Fruit fly (Drosophila melanogaster): Measurements from ENCODE around the gene TbCMF46.

TbCMF46 gene

DNA sequence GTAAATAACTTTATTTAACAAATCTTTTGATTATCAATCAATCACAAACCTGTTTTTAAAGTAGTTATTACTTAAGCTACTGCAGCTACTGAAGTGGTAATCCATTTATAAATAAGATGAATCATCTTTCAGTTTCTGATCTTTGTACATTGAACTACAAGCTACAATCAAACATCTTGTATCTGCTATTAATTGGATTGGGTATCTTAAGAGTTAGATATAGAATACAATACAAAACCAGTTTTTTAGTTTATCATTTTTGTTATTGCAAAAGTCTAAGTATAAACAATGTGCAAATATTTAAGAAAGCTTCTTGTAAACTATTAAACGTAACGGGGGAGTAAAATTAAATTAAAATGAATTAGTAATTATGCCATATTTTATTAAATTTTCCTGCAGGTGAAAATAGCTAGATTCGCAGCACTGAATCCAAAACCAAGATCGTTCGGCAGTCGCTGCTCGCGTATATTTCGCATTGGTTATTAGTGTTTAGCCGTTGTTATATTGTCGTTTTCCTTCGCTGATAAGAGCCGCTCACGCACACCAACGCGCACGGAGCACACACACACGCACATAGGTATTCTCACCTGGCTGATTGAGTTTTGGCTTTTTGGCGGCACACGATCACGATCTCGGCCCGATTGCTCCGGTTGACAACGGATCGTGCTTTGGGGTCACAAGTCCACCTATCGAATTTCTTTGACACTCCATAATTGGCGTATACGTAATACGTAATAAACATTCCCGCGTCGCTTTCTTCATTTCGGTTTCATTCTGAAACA, 23.3 kb upstream of the TbCMF46 start:
- TF ChIP-seq Myc (optimal IDR thresholded peaks at IDR 0.05) = no peak
- no peak for TF ChIP-seq ttk (optimal IDR thresholded peaks at IDR 0.05)
- no peak for TF ChIP-seq h (optimal IDR thresholded peaks at IDR 0.05)
- TF ChIP-seq Sin3A (optimal IDR thresholded peaks at IDR 0.05) = no peak
- TF ChIP-seq insv (optimal IDR thresholded peaks at IDR 0.05) = no peak
- TF ChIP-seq psq (optimal IDR thresholded peaks at IDR 0.05) = no peak

dm6 chr2L:9947265-9947664, 22.6 kb upstream of the TbCMF46 start, which contains the start of gene CG5853:
CG5853 (minus strand) TSS chr2L:9947648.
- TF ChIP-seq insv (optimal IDR thresholded peaks at IDR 0.05) = no peak
- no peak for TF ChIP-seq psq (optimal IDR thresholded peaks at IDR 0.05)
- TF ChIP-seq Sin3A (optimal IDR thresholded peaks at IDR 0.05) = no peak
- TF ChIP-seq ttk (optimal IDR thresholded peaks at IDR 0.05) = no peak
- no peak for TF ChIP-seq h (optimal IDR thresholded peaks at IDR 0.05)
- no peak for TF ChIP-seq Myc (optimal IDR thresholded peaks at IDR 0.05)

- TF ChIP-seq insv (optimal IDR thresholded peaks at IDR 0.05) = no peak
- TF ChIP-seq h (optimal IDR thresholded peaks at IDR 0.05) = no peak
- TF ChIP-seq psq (optimal IDR thresholded peaks at IDR 0.05) = no peak
- TF ChIP-seq ttk (optimal IDR thresholded peaks at IDR 0.05) = no peak
- TF ChIP-seq Sin3A (optimal IDR thresholded peaks at IDR 0.05) = no peak
- TF ChIP-seq Myc (optimal IDR thresholded peaks at IDR 0.05) = no peak
Observed at dm6 chr2L:9946051-9946450, 21.4 kb upstream of the TbCMF46 start.

DNA sequence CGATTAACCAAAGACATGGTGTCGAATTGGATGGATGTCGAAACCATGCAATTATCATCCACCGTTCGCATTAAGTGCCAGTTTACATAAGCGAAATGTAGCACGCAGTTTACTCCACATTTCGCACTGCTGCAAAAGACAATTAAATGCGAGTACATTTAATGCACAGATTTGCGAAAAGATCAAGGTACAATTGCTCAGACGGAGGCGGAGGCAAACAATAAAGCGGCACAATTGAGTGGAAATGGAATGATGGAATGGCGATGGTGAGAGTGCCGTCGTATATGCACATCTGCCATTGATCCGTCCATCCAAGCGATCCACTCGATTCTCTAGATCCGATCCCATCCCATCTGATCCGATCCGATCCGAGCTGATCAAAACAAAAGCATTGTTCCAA, 20.4 kb upstream of the TbCMF46 start:
- no peak for TF ChIP-seq h (optimal IDR thresholded peaks at IDR 0.05)
- TF ChIP-seq Sin3A (optimal IDR thresholded peaks at IDR 0.05) = no peak
- TF ChIP-seq insv (optimal IDR thresholded peaks at IDR 0.05) = no peak
- no peak for TF ChIP-seq ttk (optimal IDR thresholded peaks at IDR 0.05)
- no peak for TF ChIP-seq Myc (optimal IDR thresholded peaks at IDR 0.05)
- no peak for TF ChIP-seq psq (optimal IDR thresholded peaks at IDR 0.05)

- TF ChIP-seq Myc (optimal IDR thresholded peaks at IDR 0.05) (no peak), psq (optimal IDR thresholded peaks at IDR 0.05) (no peak)
Observed at dm6 chr2L:9943521-9943920, 18.9 kb upstream of the TbCMF46 start.

- TF ChIP-seq Sin3A (optimal IDR thresholded peaks at IDR 0.05) (no peak), ttk (optimal IDR thresholded peaks at IDR 0.05) (no peak), insv (optimal IDR thresholded peaks at IDR 0.05) (no peak), h (optimal IDR thresholded peaks at IDR 0.05) (no peak), Myc (optimal IDR thresholded peaks at IDR 0.05) (no peak), psq (optimal IDR thresholded peaks at IDR 0.05) (no peak)
Observed at dm6 chr2L:9938631-9939256, 14.1 kb upstream of the TbCMF46 start, which contains the start of the genes Datp and CG4619. Datp (minus strand) TSS chr2L:9938790. CG4619 (plus strand) TSS chr2L:9938863.

DNA sequence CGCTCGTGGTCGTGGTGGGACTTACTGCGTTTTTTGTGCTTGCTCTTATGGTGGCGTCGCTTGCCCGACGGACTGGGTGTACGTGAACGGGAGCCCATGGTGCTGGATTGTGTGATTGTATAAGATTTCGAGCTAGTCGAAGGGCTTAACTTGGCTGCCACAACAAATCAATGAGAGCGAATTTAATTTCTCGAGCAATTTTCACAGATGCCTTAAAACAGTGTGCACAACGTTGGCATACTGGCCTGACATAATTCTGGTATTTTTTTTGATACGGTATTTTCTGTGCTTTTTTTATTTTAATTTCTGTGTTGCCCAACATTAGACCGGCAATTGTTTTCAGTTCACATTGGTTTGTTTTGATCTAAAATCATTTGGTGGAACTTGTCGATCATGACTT, 13.2 kb upstream of the TbCMF46 start, which contains the start of gene Arglu1:
TSS of gene Arglu1 (minus strand) at position 227 of the 400 bp plus-strand sequence.
- TF ChIP-seq psq (optimal IDR thresholded peaks at IDR 0.05) (no peak), ttk (optimal IDR thresholded peaks at IDR 0.05) (no peak), insv (optimal IDR thresholded peaks at IDR 0.05) (no peak), h (optimal IDR thresholded peaks at IDR 0.05) (no peak), Sin3A (optimal IDR thresholded peaks at IDR 0.05) (no peak), Myc (optimal IDR thresholded peaks at IDR 0.05) (no peak)

- no peak for TF ChIP-seq ttk (optimal IDR thresholded peaks at IDR 0.05)
- TF ChIP-seq Sin3A (optimal IDR thresholded peaks at IDR 0.05) = no peak
- no peak for TF ChIP-seq psq (optimal IDR thresholded peaks at IDR 0.05)
- TF ChIP-seq insv (optimal IDR thresholded peaks at IDR 0.05) = no peak
- no peak for TF ChIP-seq Myc (optimal IDR thresholded peaks at IDR 0.05)
- no peak for TF ChIP-seq h (optimal IDR thresholded peaks at IDR 0.05)
Observed at dm6 chr2L:9933063-9933462, 8.4 kb upstream of the TbCMF46 start, which contains the start of gene Cpr30F. Cpr30F (minus strand) TSS chr2L:9933163.

dm6 chr2L:9930280-9930679, 5.6 kb upstream of the TbCMF46 start, which contains the start of gene CG42367:
CG42367 (plus strand) TSS chr2L:9930580.
- TF ChIP-seq insv (optimal IDR thresholded peaks at IDR 0.05) (no peak), Myc (optimal IDR thresholded peaks at IDR 0.05) (no peak), psq (optimal IDR thresholded peaks at IDR 0.05) (no peak), h (optimal IDR thresholded peaks at IDR 0.05) (no peak), ttk (optimal IDR thresholded peaks at IDR 0.05) (no peak), Sin3A (optimal IDR thresholded peaks at IDR 0.05) (no peak)

DNA sequence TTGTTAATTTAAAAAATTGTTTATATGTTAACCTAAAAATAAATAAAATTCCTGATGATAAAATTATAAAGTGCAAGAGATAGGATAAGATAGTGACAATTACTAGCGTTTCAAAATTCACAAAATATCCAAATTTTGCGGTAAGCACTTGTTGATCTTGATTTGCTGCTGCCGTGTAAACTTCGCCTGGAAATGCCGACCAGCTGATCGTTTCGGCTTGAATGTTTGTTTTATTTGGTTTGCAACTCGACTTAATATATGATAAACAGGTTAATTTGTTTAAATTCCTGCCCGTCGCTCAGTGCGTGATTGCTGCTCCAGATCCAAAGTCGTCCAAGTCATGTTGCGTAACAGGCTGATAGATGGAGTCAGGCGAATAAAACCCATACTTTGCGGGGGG, 3.3 kb downstream of the TbCMF46 start, which contains the start of gene CG4592:
TSS of gene CG4592 (plus strand) at position 233 of the 400 bp plus-strand sequence.
- TF ChIP-seq insv (optimal IDR thresholded peaks at IDR 0.05) (no peak), psq (optimal IDR thresholded peaks at IDR 0.05) (no peak), Sin3A (optimal IDR thresholded peaks at IDR 0.05) (no peak)

- TF ChIP-seq h (optimal IDR thresholded peaks at IDR 0.05) (no peak), insv (optimal IDR thresholded peaks at IDR 0.05) (no peak), ttk (optimal IDR thresholded peaks at IDR 0.05) (no peak), Myc (optimal IDR thresholded peaks at IDR 0.05) (no peak), psq (optimal IDR thresholded peaks at IDR 0.05) (no peak), Sin3A (optimal IDR thresholded peaks at IDR 0.05) (no peak)
Observed at dm6 chr2L:9919949-9920348, 4.7 kb downstream of the TbCMF46 start, which contains the start of gene CG4594. CG4594 (plus strand) TSS chr2L:9920160.

DNA sequence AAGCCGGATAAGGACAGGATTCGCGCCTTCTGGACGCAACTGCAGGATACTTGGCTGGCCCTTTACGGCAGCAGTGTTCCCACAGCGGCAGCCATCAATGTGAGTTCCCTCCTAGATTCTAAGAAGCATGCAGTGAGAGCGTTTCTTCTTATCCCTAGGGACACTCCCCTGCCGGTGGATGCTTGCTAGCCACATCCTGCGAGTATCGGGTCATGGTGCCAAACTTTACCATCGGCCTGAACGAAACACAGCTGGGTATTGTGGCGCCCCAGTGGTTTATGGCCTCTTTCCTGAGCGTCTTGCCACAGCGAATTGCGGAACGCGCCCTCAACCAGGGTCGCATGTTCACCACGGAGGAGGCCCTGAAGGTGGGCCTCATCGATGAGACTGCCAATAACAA, 5.4 kb downstream of the TbCMF46 start:
- TF ChIP-seq h (optimal IDR thresholded peaks at IDR 0.05) (no peak), insv (optimal IDR thresholded peaks at IDR 0.05) (no peak), Sin3A (optimal IDR thresholded peaks at IDR 0.05) (no peak), psq (optimal IDR thresholded peaks at IDR 0.05) (no peak), ttk (optimal IDR thresholded peaks at IDR 0.05) (no peak), Myc (optimal IDR thresholded peaks at IDR 0.05) (no peak)

Measured in Kc167 (cell line).